Fruit fly (Drosophila melanogaster): Measurements from ENCODE around the gene UQCR-Q.

UQCR-Q gene

dm6 chr3L:17478826-17479225, 4.3 kb downstream of the UQCR-Q start, which contains the start of the genes CG13733 and qjt:
TSS of gene CG13733 (minus strand) at chr3L:17478926.
TSS of gene qjt (plus strand) at chr3L:17479096.
- TF ChIP-seq h (optimal IDR thresholded peaks at IDR 0.05) (no peak), Sin3A (optimal IDR thresholded peaks at IDR 0.05) (no peak)

DNA sequence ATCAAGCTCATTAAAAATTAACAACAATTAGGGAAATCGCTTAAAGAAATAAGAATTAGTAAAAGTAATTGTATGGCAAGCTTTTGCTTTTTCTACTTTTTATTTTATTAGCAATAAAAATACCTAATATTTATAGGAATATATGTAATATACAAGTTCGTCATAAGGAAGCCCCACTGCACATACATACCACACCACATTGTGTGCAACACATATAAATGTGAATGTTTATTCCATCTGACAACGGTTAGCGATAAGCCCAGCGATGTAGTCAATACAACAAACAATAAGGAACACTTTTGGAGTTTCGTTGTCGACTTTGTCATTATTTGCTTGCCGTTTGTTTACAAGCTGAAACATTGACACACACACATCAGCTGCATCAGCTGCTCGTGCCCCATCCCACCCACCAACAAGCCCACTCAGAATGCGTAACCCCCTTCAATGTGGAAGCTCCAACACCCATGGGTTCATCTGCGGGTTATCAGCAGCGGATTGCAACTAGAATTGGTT, 10.8 kb downstream of the UQCR-Q start:
- TF ChIP-seq Myc (optimal IDR thresholded peaks at IDR 0.05) (no peak), Sin3A (optimal IDR thresholded peaks at IDR 0.05) (no peak), h (optimal IDR thresholded peaks at IDR 0.05) (no peak), psq (optimal IDR thresholded peaks at IDR 0.05) (no peak), ttk (optimal IDR thresholded peaks at IDR 0.05) (no peak), insv (optimal IDR thresholded peaks at IDR 0.05) (no peak)

DNA sequence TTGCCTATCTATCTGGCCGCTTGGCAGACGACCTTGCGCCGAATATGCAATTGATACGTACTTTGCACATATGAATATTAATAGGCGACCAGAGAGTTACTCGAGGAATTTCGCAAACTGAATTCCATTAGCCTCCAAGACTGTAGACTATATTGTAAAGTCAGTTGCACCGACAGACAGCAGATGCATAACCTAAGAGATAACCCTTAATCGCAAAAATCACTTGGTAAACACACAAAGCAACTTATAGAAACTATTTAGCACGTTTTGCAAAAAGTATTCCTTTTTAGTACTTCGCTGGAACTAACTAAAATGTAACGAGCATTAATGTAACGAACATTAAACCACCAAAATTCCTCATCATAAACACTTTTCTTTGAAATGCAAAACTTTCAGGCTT, 11.6 kb downstream of the UQCR-Q start, which contains the start of gene CG6333:
CG6333 (minus strand) TSS at position 101 of the 400 bp plus-strand sequence.
- TF ChIP-seq Myc (optimal IDR thresholded peaks at IDR 0.05) (no peak), ttk (optimal IDR thresholded peaks at IDR 0.05) (no peak), Sin3A (optimal IDR thresholded peaks at IDR 0.05) (no peak), psq (optimal IDR thresholded peaks at IDR 0.05) (no peak), insv (optimal IDR thresholded peaks at IDR 0.05) (no peak), h (optimal IDR thresholded peaks at IDR 0.05) (no peak)

- no peak for TF ChIP-seq psq (optimal IDR thresholded peaks at IDR 0.05)
- TF ChIP-seq Myc (optimal IDR thresholded peaks at IDR 0.05): no peak
- no peak for TF ChIP-seq h (optimal IDR thresholded peaks at IDR 0.05)
- TF ChIP-seq insv (optimal IDR thresholded peaks at IDR 0.05): no peak
Observed at dm6 chr3L:17486794-17487726, 12.5 kb downstream of the UQCR-Q start, which contains the start of gene Oatp74D. TSS of gene Oatp74D (plus strand) at chr3L:17487118.

dm6 chr3L:17488622-17489391, 14.2 kb downstream of the UQCR-Q start:
- TF ChIP-seq Sin3A (optimal IDR thresholded peaks at IDR 0.05) (no peak), psq (optimal IDR thresholded peaks at IDR 0.05) (no peak), insv (optimal IDR thresholded peaks at IDR 0.05) (no peak), Myc (optimal IDR thresholded peaks at IDR 0.05) (no peak), ttk (optimal IDR thresholded peaks at IDR 0.05) (no peak)

DNA sequence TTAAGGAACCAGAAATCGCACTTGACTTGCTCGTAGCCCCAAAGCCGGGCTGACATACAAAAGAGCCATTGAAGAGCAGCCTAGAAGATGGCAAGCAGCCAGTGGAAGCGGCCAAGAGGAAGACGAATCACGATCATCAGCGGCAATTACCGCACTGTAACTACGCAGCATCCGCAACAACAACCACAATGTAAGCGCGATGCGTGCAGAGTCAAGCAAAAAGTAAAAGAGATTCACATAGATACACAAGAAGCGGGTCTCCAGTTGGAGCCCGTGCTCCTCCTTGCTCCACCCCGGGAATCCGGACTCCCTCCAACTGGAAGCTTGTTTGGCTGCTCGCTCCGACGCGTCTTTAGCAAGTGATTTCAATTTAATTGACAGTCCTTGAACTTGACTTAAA, 17.1 kb downstream of the UQCR-Q start:
- TF ChIP-seq ttk (optimal IDR thresholded peaks at IDR 0.05): no peak
- TF ChIP-seq h (optimal IDR thresholded peaks at IDR 0.05): no peak
- TF ChIP-seq psq (optimal IDR thresholded peaks at IDR 0.05): no peak
- no peak for TF ChIP-seq Sin3A (optimal IDR thresholded peaks at IDR 0.05)
- no peak for TF ChIP-seq Myc (optimal IDR thresholded peaks at IDR 0.05)
- no peak for TF ChIP-seq insv (optimal IDR thresholded peaks at IDR 0.05)

- TF ChIP-seq Sin3A (optimal IDR thresholded peaks at IDR 0.05): no peak
- TF ChIP-seq h (optimal IDR thresholded peaks at IDR 0.05): no peak
- no peak for TF ChIP-seq Myc (optimal IDR thresholded peaks at IDR 0.05)
- TF ChIP-seq psq (optimal IDR thresholded peaks at IDR 0.05): no peak
- no peak for TF ChIP-seq insv (optimal IDR thresholded peaks at IDR 0.05)
- TF ChIP-seq ttk (optimal IDR thresholded peaks at IDR 0.05): no peak
Observed at dm6 chr3L:17493256-17493655, 18.7 kb downstream of the UQCR-Q start.

- TF ChIP-seq ttk (optimal IDR thresholded peaks at IDR 0.05) (no peak), psq (optimal IDR thresholded peaks at IDR 0.05) (no peak), h (optimal IDR thresholded peaks at IDR 0.05) (no peak), insv (optimal IDR thresholded peaks at IDR 0.05) (no peak), Sin3A (optimal IDR thresholded peaks at IDR 0.05) (no peak), Myc (optimal IDR thresholded peaks at IDR 0.05) (no peak)
Observed at dm6 chr3L:17493807-17494404, 19.3 kb downstream of the UQCR-Q start.

DNA sequence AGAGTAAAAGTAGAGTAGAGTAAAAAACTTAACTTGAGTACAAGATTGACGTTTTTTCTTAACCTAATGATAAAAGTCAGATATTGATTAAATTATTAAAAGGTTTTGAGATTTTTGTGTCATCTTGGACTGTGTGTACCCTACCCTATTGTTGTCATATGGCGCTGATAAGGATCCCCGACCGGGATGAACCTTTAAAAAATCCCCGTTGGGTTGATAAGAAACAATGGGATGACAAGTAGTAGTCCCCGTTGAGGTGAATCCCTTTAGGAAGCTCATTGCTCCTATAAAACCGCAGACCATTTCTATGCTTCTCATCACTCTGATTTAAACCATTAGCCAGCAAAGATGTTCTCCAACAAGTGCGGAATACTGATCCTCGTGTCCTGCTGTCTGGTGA, 20.0 kb downstream of the UQCR-Q start, which contains the start of gene edin:
edin (plus strand) TSS at position 340 of the 400 bp plus-strand sequence.
- TF ChIP-seq ttk (optimal IDR thresholded peaks at IDR 0.05): no peak
- TF ChIP-seq h (optimal IDR thresholded peaks at IDR 0.05): no peak
- no peak for TF ChIP-seq Sin3A (optimal IDR thresholded peaks at IDR 0.05)
- no peak for TF ChIP-seq Myc (optimal IDR thresholded peaks at IDR 0.05)
- no peak for TF ChIP-seq insv (optimal IDR thresholded peaks at IDR 0.05)
- TF ChIP-seq psq (optimal IDR thresholded peaks at IDR 0.05): no peak

DNA sequence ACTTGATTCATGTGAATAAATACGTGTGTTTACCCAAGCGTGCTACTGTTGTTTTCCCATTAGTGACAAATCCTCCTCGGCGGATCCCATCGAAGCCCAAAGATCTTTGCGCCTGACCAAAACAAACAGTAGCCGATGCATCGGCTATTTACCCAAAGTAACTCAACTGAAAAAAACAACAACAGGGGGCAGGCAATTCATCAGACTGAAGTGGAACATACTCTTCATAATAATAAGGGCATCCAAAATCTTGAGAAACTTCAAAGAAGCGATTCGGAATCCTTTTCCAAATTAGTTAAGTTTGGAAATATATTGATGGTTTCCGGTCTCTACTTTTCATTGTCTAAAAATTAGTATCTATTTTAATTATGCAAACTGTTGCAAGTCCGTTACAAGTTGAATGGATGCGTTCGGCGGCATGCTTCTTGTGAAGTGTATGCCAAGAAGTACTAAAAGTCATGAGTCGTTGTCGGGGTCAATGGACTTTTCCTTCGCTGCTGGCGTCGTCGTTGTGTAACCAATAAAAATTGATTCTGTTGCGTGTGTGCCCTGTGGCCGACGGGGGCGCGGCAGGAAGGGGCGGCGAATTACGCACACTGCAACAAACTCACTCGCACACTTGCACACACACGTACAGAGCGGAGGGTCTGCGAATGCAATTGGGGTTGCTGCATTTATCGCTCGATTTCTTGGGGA, 20.9 kb downstream of the UQCR-Q start:
- TF ChIP-seq ttk (optimal IDR thresholded peaks at IDR 0.05) (no peak), psq (optimal IDR thresholded peaks at IDR 0.05) (no peak), insv (optimal IDR thresholded peaks at IDR 0.05) (no peak), Myc (optimal IDR thresholded peaks at IDR 0.05) (no peak), h (optimal IDR thresholded peaks at IDR 0.05) (no peak), Sin3A (optimal IDR thresholded peaks at IDR 0.05) (no peak)

- no peak for TF ChIP-seq psq (optimal IDR thresholded peaks at IDR 0.05)
- no peak for TF ChIP-seq h (optimal IDR thresholded peaks at IDR 0.05)
- TF ChIP-seq ttk (optimal IDR thresholded peaks at IDR 0.05): no peak
- no peak for TF ChIP-seq Myc (optimal IDR thresholded peaks at IDR 0.05)
- TF ChIP-seq Sin3A (optimal IDR thresholded peaks at IDR 0.05): no peak
- no peak for TF ChIP-seq insv (optimal IDR thresholded peaks at IDR 0.05)
Observed at dm6 chr3L:17496012-17496411, 21.5 kb downstream of the UQCR-Q start.

All from Kc167 (cell line).